Fruit fly (Drosophila melanogaster): ENCODE data around the gene Rnp4F.

The Rnp4F gene

DNA sequence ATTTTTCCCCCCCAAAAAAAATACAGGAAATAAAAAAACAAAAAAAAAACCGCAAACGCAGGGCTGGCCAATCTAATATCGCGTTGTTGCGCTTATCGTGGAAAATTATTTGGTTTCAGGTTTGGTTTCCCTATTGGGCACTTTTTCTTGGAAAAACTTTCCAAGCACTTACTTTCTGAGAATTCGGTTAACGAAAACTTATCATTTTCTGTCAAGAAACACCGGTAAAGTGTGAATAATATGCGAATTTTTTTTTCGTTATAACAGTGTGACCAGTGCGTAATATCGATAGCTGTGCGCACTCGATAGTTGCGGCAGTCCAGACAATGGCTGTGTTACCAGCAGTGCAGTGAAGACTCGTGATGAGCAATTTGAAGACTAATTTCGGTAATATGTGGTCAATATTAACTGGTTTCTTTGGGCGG is at the start of gene Rnp4F:
Gene Rnp4F, minus strand, starts transcription at position 238 of the 425 bp plus-strand sequence.
- peak; percentile 76 for TF ChIP-seq acj6 (GFP tag; optimal IDR thresholded peaks at IDR 0.05)
- peak; percentile 60 for TF ChIP-seq CG3919 (GFP tag; optimal IDR thresholded peaks at IDR 0.05)
- no peak for TF ChIP-seq dsx (GFP tag; optimal IDR thresholded peaks at IDR 0.05; ENCODE audit: poor library complexity, severe bottlenecking)
- peak; percentile 79 for TF ChIP-seq net (GFP tag; optimal IDR thresholded peaks at IDR 0.05)
- no peak for TF ChIP-seq CG6276 (GFP tag; optimal IDR thresholded peaks at IDR 0.05)
- TF ChIP-seq Blimp-1 (GFP tag; optimal IDR thresholded peaks at IDR 0.05): peak; percentile 15
- no peak for TF ChIP-seq fd85E (GFP tag; optimal IDR thresholded peaks at IDR 0.05)
- peak; percentile 62 for TF ChIP-seq CG3032 (tag; optimal IDR thresholded peaks at IDR 0.05)
- TF ChIP-seq CG10631 (GFP tag; optimal IDR thresholded peaks at IDR 0.05): peak; percentile 74
- peak; percentile 70 for TF ChIP-seq CG8632 (GFP tag; optimal IDR thresholded peaks at IDR 0.05)
- peak; percentile 61; the same call in 1 of the 2 replicates for TF ChIP-seq CG15336 (GFP tag; IDR thresholded peaks at IDR 0.05)
- TF ChIP-seq CG34406 (GFP tag; optimal IDR thresholded peaks at IDR 0.05): peak; percentile 55
- no peak for TF ChIP-seq Met (GFP tag; optimal IDR thresholded peaks at IDR 0.05)
- peak; percentile 52 for TF ChIP-seq CG10669 (GFP tag; optimal IDR thresholded peaks at IDR 0.05)
- TF ChIP-seq Hr4 (GFP tag; optimal IDR thresholded peaks at IDR 0.05): no peak
- no peak for TF ChIP-seq CG4318 (GFP tag; optimal IDR thresholded peaks at IDR 0.05)
- peak; percentile 31; the same call in 1 of the 2 replicates for TF ChIP-seq CG11294 (GFP tag; IDR thresholded peaks at IDR 0.05)
- peak; percentile 74 for TF ChIP-seq Ets21C (GFP tag; optimal IDR thresholded peaks at IDR 0.05)
- TF ChIP-seq spab (GFP tag; optimal IDR thresholded peaks at IDR 0.05): no peak
- no peak for TF ChIP-seq achi (GFP tag; optimal IDR thresholded peaks at IDR 0.05)
- peak; percentile 37 for TF ChIP-seq CG11762 (GFP tag; optimal IDR thresholded peaks at IDR 0.05; ENCODE audit: insufficient read depth)
- peak; percentile 39 for TF ChIP-seq CG1621 (tag; optimal IDR thresholded peaks at IDR 0.05)
- TF ChIP-seq esn (GFP tag; optimal IDR thresholded peaks at IDR 0.05): peak; percentile 73
- TF ChIP-seq lz (GFP tag; optimal IDR thresholded peaks at IDR 0.05): peak; percentile 80
- peak; percentile 77 for TF ChIP-seq OdsH (GFP tag; optimal IDR thresholded peaks at IDR 0.05)
- peak; percentile 57 for TF ChIP-seq fd59A (GFP tag; optimal IDR thresholded peaks at IDR 0.05)
- TF ChIP-seq vri (GFP tag; optimal IDR thresholded peaks at IDR 0.05): no peak
- TF ChIP-seq Ets96B (tag; optimal IDR thresholded peaks at IDR 0.05): no peak
- peak; percentile 72 for TF ChIP-seq dac (GFP tag; optimal IDR thresholded peaks at IDR 0.05)
- TF ChIP-seq Hr39 (GFP tag; optimal IDR thresholded peaks at IDR 0.05): peak; percentile 84
- TF ChIP-seq CG11902 (GFP tag; optimal IDR thresholded peaks at IDR 0.05): peak; percentile 73
- no peak for TF ChIP-seq Sox102F (GFP tag; optimal IDR thresholded peaks at IDR 0.05)
- TF ChIP-seq CG6163 (GFP tag; IDR thresholded peaks at IDR 0.05): no peak; the same call in 1 of the 3 replicates
- TF ChIP-seq CG32006 (GFP tag; optimal IDR thresholded peaks at IDR 0.05): peak; percentile 75
- peak; percentile 45 for TF ChIP-seq Hr38 (GFP tag; optimal IDR thresholded peaks at IDR 0.05)
- TF ChIP-seq Eip93F (GFP tag; optimal IDR thresholded peaks at IDR 0.05): no peak
- TF ChIP-seq fkh (GFP tag; optimal IDR thresholded peaks at IDR 0.05): no peak
- peak; percentile 85 for TF ChIP-seq pdm3 (GFP tag; optimal IDR thresholded peaks at IDR 0.05)
- peak; percentile 23 for TF ChIP-seq CG7368 (GFP tag; optimal IDR thresholded peaks at IDR 0.05)
- TF ChIP-seq Lpt (GFP tag; optimal IDR thresholded peaks at IDR 0.05): peak; percentile 72
- no peak for TF ChIP-seq Eip75B (GFP tag; optimal IDR thresholded peaks at IDR 0.05)
- peak; percentile 41 for TF ChIP-seq CG8319 (GFP tag; optimal IDR thresholded peaks at IDR 0.05)
- no peak for TF ChIP-seq CG16779 (tag; optimal IDR thresholded peaks at IDR 0.05)
- TF ChIP-seq topi (GFP tag; optimal IDR thresholded peaks at IDR 0.05): peak; percentile 16
- TF ChIP-seq Gug (GFP tag; IDR thresholded peaks at IDR 0.05): peak; percentile 70
- no peak for TF ChIP-seq Smox (GFP tag; optimal IDR thresholded peaks at IDR 0.05)
- TF ChIP-seq Eip78C (GFP tag): peak; percentile 85
- TF ChIP-seq CG6854 (GFP tag; optimal IDR thresholded peaks at IDR 0.05): peak; percentile 64
- peak; percentile 73; the same call in 2 of the 3 replicates for TF ChIP-seq CG8119 (GFP tag; IDR thresholded peaks at IDR 0.05)
- no peak for TF ChIP-seq CG6808 (GFP tag; optimal IDR thresholded peaks at IDR 0.05)
- peak; percentile 61 for TF ChIP-seq CG6792 (GFP tag; optimal IDR thresholded peaks at IDR 0.05)
- peak; percentile 76 for TF ChIP-seq Sox14 (GFP tag; optimal IDR thresholded peaks at IDR 0.05)
